Fruit fly (Drosophila melanogaster) whole organism, embryonic: ENCODE data around the gene CG12112.

Experiments used
- Awh ChIP-seq: fragments of 200-800 bp; sonication (Bioruptor generic); IDR thresholded peaks from 2 replicates; pipeline ENCODE4, ENCODE4 v1.3.6; 2022; ENCODE audit warnings: missing biosample characterization, missing genetic modification characterization
- BtbVII ChIP-seq: fragments of 200-800 bp; sonication (Bioruptor generic); optimal IDR thresholded peaks from 3 replicates; lab custom pipeline; 2017; ENCODE audit warnings: missing biosample characterization, mild to moderate bottlenecking, missing genetic modification characterization
- CG10147 ChIP-seq: fragments of 200-800 bp; sonication (Bioruptor generic); optimal IDR thresholded peaks from 2 replicates; lab custom pipeline; 2019; ENCODE audit warnings: missing biosample characterization, mild to moderate bottlenecking, missing genetic modification characterization, moderate library complexity
- CG11398 ChIP-seq: fragments of 200-800 bp; sonication (Bioruptor generic); optimal IDR thresholded peaks from 2 replicates; lab custom pipeline; 2016; ENCODE audit warnings: missing biosample characterization, missing genetic modification characterization
- CG11695 ChIP-seq: fragments of 200-800 bp; sonication (Bioruptor generic); IDR thresholded peaks from 3 replicates; pipeline ENCODE4 v1.3.6; 2022; ENCODE audit warnings: missing biosample characterization, missing genetic modification characterization
- CG12769 ChIP-seq: fragments of 200-800 bp; sonication (Bioruptor generic); optimal IDR thresholded peaks from 2 replicates; lab custom pipeline; 2019; ENCODE audit warnings: missing biosample characterization, mild to moderate bottlenecking, missing genetic modification characterization, moderate library complexity
- CG13296 ChIP-seq: fragments of 200-800 bp; sonication (Bioruptor generic); optimal IDR thresholded peaks from 3 replicates; lab custom pipeline; 2018; ENCODE audit warnings: missing biosample characterization, mild to moderate bottlenecking, missing genetic modification characterization
- CG1529 ChIP-seq: fragments of 200-800 bp; sonication (Bioruptor generic); optimal IDR thresholded peaks from 3 replicates; lab custom pipeline; 2018; ENCODE audit warnings: missing biosample characterization, missing genetic modification characterization
- CG18011 ChIP-seq: fragments of 200-800 bp; sonication (Bioruptor generic); optimal IDR thresholded peaks from 2 replicates; lab custom pipeline; 2017; ENCODE audit warnings: missing biosample characterization, missing genetic modification characterization, mild to moderate bottlenecking, moderate library complexity, missing genotype
- CG2202 ChIP-seq: fragments of 200-800 bp; sonication (Bioruptor generic); optimal IDR thresholded peaks from 2 replicates; lab custom pipeline; 2018; ENCODE audit warnings: missing biosample characterization, mild to moderate bottlenecking, missing genetic modification characterization
- CG30431 ChIP-seq: fragments of 200-800 bp; sonication (Bioruptor generic); optimal IDR thresholded peaks from 2 replicates; lab custom pipeline; 2017; ENCODE audit warnings: missing biosample characterization, missing genetic modification characterization
- CG3065 ChIP-seq: fragments of 200-800 bp; sonication (Bioruptor generic); optimal IDR thresholded peaks from 2 replicates; lab custom pipeline; 2016; ENCODE audit warnings: missing biosample characterization, missing genetic modification characterization
- CG33213 ChIP-seq: fragments of 200-800 bp; sonication (Bioruptor generic); optimal IDR thresholded peaks from 3 replicates; lab custom pipeline; 2016; ENCODE audit warnings: missing biosample characterization, missing genetic modification characterization
- CG34224 ChIP-seq: fragments of 200-800 bp; sonication (Bioruptor generic); IDR thresholded peaks from 3 replicates; pipeline ENCODE4 v1.3.6; 2022; ENCODE audit warnings: missing biosample characterization, missing genetic modification characterization; ENCODE audit not compliant: partially characterized antibody
- CG42726 ChIP-seq: fragments of 200-800 bp; sonication (Bioruptor generic); IDR thresholded peaks from 2 replicates; pipeline ENCODE4 v1.3.6; 2022; ENCODE audit warnings: missing biosample characterization, missing genetic modification characterization; ENCODE audit not compliant: partially characterized antibody
- CG8089 ChIP-seq: fragments of 200-800 bp; sonication (Bioruptor generic); optimal IDR thresholded peaks from 3 replicates; lab custom pipeline; 2016; ENCODE audit warnings: missing biosample characterization, missing genetic modification characterization
- CG8281 ChIP-seq: fragments of 200-800 bp; sonication (Bioruptor generic); optimal IDR thresholded peaks from 2 replicates; lab custom pipeline; 2018; ENCODE audit warnings: missing biosample characterization, mild to moderate bottlenecking, missing genetic modification characterization, moderate library complexity
- CG8765 ChIP-seq: fragments of 200-800 bp; sonication (Bioruptor generic); IDR thresholded peaks from 2 replicates; pipeline ENCODE4 v1.3.6; 2022; ENCODE audit warnings: missing biosample characterization, missing genetic modification characterization
- CG9215 ChIP-seq: fragments of 200-800 bp; sonication (Bioruptor generic); IDR thresholded peaks from 2 replicates; pipeline ENCODE4 v1.3.6; 2022; ENCODE audit warnings: missing biosample characterization, missing genetic modification characterization
- CoRest ChIP-seq: fragments of 200-800 bp; sonication (Bioruptor generic); optimal IDR thresholded peaks from 3 replicates; lab custom pipeline; 2018; ENCODE audit warnings: missing biosample characterization, mild to moderate bottlenecking, missing genetic modification characterization, moderate library complexity
- GATAe ChIP-seq: fragments of 200-800 bp; sonication (Bioruptor generic); conservative IDR thresholded peaks from 2 replicates; pipeline ENCODE4 v1.3.6; 2022; ENCODE audit warnings: missing biosample characterization, missing genetic modification characterization
- Hmr ChIP-seq: fragments of 200-800 bp; sonication (Bioruptor generic); optimal IDR thresholded peaks from 3 replicates; lab custom pipeline; 2017; ENCODE audit warnings: mild to moderate bottlenecking, missing biosample characterization, missing genetic modification reagents, missing genetic modification characterization
- MBD-R2 ChIP-seq: fragments of 200-800 bp; sonication (Bioruptor generic); IDR thresholded peaks from 2 replicates; pipeline ENCODE4 v1.3.6; 2022; ENCODE audit warnings: missing biosample characterization, missing genetic modification characterization
- PHDP ChIP-seq: fragments of 200-800 bp; sonication (Bioruptor generic); optimal IDR thresholded peaks from 3 replicates; lab custom pipeline; 2018; ENCODE audit warnings: missing biosample characterization, mild to moderate bottlenecking, missing genetic modification characterization, moderate library complexity
- Ptx1 ChIP-seq: fragments of 200-800 bp; sonication (Bioruptor generic); IDR thresholded peaks from 2 replicates; pipeline ENCODE4 v1.3.6; 2022; ENCODE audit warnings: missing biosample characterization, missing genetic modification characterization
- Ravus ChIP-seq: fragments of 200-800 bp; sonication (Bioruptor generic); IDR thresholded peaks from 2 replicates; pipeline ENCODE4 v1.3.6; 2022; ENCODE audit warnings: missing biosample characterization, missing genetic modification characterization
- Sox100B ChIP-seq: fragments of 200-800 bp; sonication (Bioruptor generic); optimal IDR thresholded peaks from 3 replicates; lab custom pipeline; 2018; ENCODE audit warnings: missing biosample characterization, mild to moderate bottlenecking, missing genetic modification characterization
- Vsx1 ChIP-seq: fragments of 200-800 bp; sonication (Bioruptor generic); optimal IDR thresholded peaks from 2 replicates; lab custom pipeline; 2017; ENCODE audit warnings: missing biosample characterization, mild to moderate bottlenecking, missing genetic modification characterization, missing genetic modification reagents
- YL-1 ChIP-seq: fragments of 200-800 bp; sonication (Bioruptor generic); optimal IDR thresholded peaks from 3 replicates; lab custom pipeline; 2017; ENCODE audit warnings: missing biosample characterization, mild to moderate bottlenecking, missing genetic modification characterization
- bigmax ChIP-seq: fragments of 200-800 bp; sonication (Bioruptor generic); optimal IDR thresholded peaks from 2 replicates; lab custom pipeline; 2018; ENCODE audit warnings: missing biosample characterization, mild to moderate bottlenecking, missing genetic modification characterization
- btn ChIP-seq: fragments of 200-800 bp; sonication (Bioruptor generic); optimal IDR thresholded peaks from 2 replicates; lab custom pipeline; 2016; ENCODE audit warnings: missing biosample characterization, missing genetic modification characterization
- chm ChIP-seq: fragments of 200-800 bp; sonication (Bioruptor generic); IDR thresholded peaks from 2 replicates; pipeline ENCODE4 v1.3.6; 2022; ENCODE audit warnings: missing biosample characterization, missing genetic modification characterization
- crc ChIP-seq: fragments of 200-800 bp; sonication (Bioruptor generic); optimal IDR thresholded peaks from 2 replicates; lab custom pipeline; 2016; ENCODE audit warnings: missing biosample characterization, missing genetic modification characterization
- crp ChIP-seq, 2 experiments: fragments of 200-800 bp; sonication (Bioruptor generic); optimal IDR thresholded peaks; 2 replicates in 1 of 2; 3 replicates in 1 of 2; lab custom pipeline; 2017; ENCODE audit warnings: missing biosample characterization in 2 of 2, missing genetic modification characterization in 2 of 2, mild to moderate bottlenecking in 1 of 2, moderate library complexity in 1 of 2
- da ChIP-seq: fragments of 200-800 bp; sonication (Bioruptor generic); optimal IDR thresholded peaks from 2 replicates; lab custom pipeline; 2016; ENCODE audit warnings: missing biosample characterization, missing genetic modification characterization
- dm ChIP-seq: fragments of 200-800 bp; sonication (Bioruptor generic); optimal IDR thresholded peaks from 3 replicates; lab custom pipeline; 2016; ENCODE audit warnings: missing biosample characterization, missing genetic modification characterization
- emc ChIP-seq: fragments of 200-800 bp; sonication (Bioruptor generic); optimal IDR thresholded peaks from 2 replicates; lab custom pipeline; 2016; ENCODE audit warnings: missing biosample characterization, missing genetic modification characterization
- eve ChIP-seq, 2 experiments: fragments of >200 bp; optimal IDR thresholded peaks; 2 replicates each; lab custom pipeline; 2017; ENCODE audit warnings: missing biosample characterization in 2 of 2, missing genetic modification characterization in 2 of 2
- fd102C ChIP-seq: fragments of 200-800 bp; sonication (Bioruptor generic); optimal IDR thresholded peaks from 2 replicates; lab custom pipeline; 2018; ENCODE audit warnings: missing biosample characterization, mild to moderate bottlenecking, missing genetic modification characterization, moderate library complexity
- gcm ChIP-seq: fragments of 200-800 bp; sonication (Bioruptor generic); optimal IDR thresholded peaks from 2 replicates; lab custom pipeline; 2019; ENCODE audit warnings: missing biosample characterization, mild to moderate bottlenecking, missing genetic modification characterization, moderate library complexity
- gsb ChIP-seq: fragments of 200-800 bp; sonication (Bioruptor generic); IDR thresholded peaks from 2 replicates; pipeline ENCODE4 v1.3.6; 2022; ENCODE audit warnings: missing biosample characterization, missing genetic modification characterization
- gt ChIP-seq: fragments of 200-800 bp; sonication (Bioruptor generic); IDR thresholded peaks from 2 replicates; pipeline ENCODE4 v1.3.6; 2022; ENCODE audit warnings: missing biosample characterization, missing genetic modification characterization
- jumu ChIP-seq: fragments of 200-800 bp; sonication (Bioruptor generic); optimal IDR thresholded peaks from 3 replicates; lab custom pipeline; 2016; ENCODE audit warnings: missing biosample characterization, missing genetic modification characterization
- mirr ChIP-seq: fragments of 200-800 bp; sonication (Bioruptor generic); optimal IDR thresholded peaks from 3 replicates; lab custom pipeline; 2018; ENCODE audit warnings: missing biosample characterization, mild to moderate bottlenecking, missing genetic modification characterization
- nau ChIP-seq: fragments of 200-800 bp; sonication (Bioruptor generic); optimal IDR thresholded peaks from 3 replicates; lab custom pipeline; 2017; ENCODE audit warnings: missing biosample characterization, mild to moderate bottlenecking, missing genetic modification characterization, missing genetic modification reagents
- onecut ChIP-seq: fragments of 200-800 bp; sonication (Bioruptor generic); IDR thresholded peaks from 2 replicates; pipeline ENCODE4 v1.3.6; 2022; ENCODE audit warnings: missing biosample characterization, missing genetic modification characterization
- org-1 ChIP-seq: fragments of 200-800 bp; sonication (Bioruptor generic); optimal IDR thresholded peaks from 2 replicates; lab custom pipeline; 2017; ENCODE audit warnings: missing biosample characterization, missing genetic modification characterization
- stwl ChIP-seq: fragments of 200-800 bp; sonication (Bioruptor generic); optimal IDR thresholded peaks from 3 replicates; lab custom pipeline; 2018; ENCODE audit warnings: missing biosample characterization, mild to moderate bottlenecking, missing genetic modification characterization, moderate library complexity
- toy ChIP-seq: fragments of 200-800 bp; sonication (Bioruptor generic); IDR thresholded peaks from 2 replicates; pipeline ENCODE4 v1.3.6; 2022; ENCODE audit warnings: missing biosample characterization, missing genetic modification characterization
- vvl ChIP-seq: fragments of 200-800 bp; sonication (Bioruptor generic); IDR thresholded peaks from 2 replicates; pipeline ENCODE4 v1.3.6; 2022; ENCODE audit warnings: missing biosample characterization, missing genetic modification characterization
- zen ChIP-seq: fragments of 200-800 bp; sonication (Bioruptor generic); optimal IDR thresholded peaks from 3 replicates; lab custom pipeline; 2018; ENCODE audit warnings: missing biosample characterization, mild to moderate bottlenecking, missing genetic modification characterization, moderate library complexity

CG12112 gene

DNA sequence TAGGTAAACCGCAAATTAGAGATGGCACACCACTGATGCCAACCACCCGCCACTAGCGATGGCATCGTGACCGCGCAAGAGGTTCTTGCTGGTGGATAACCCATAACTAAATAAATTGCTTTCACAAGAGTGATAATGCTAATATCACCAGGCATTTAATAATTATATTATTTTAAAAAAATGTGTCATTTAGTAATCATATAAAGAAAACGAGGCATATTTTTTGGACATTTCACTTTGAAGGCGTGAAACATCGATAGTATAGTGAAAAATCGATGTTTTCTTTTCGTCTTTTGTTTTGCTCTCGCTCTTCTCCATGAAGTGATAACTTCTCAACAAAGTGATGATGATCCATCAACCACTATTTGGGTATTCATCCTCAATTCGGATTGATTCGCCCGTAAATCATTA, 1.2 kb downstream of the CG12112 start, which contains the start of gene IntS4 (continued):
- no peak for TF ChIP-seq CG30431 (GFP tag; lab: Kevin White, UChicago)
- TF ChIP-seq nau: no peak
- 0 out of 2 replicates have a peak, but pooled peaks have one; percentile 50 for TF ChIP-seq vvl (GFP tag; lab: Robert Waterston, UW)
- peak; percentile 17 for TF ChIP-seq BtbVII (GFP tag; lab: Kevin White, UChicago)
- 0 out of 3 replicates have a peak, but pooled peaks have one; percentile 49 for TF ChIP-seq CG11695
- TF ChIP-seq Vsx1: peak; percentile 41
- TF ChIP-seq fd102C (GFP tag; lab: Kevin White, UChicago): no peak
- TF ChIP-seq Awh: no peak
- TF ChIP-seq Sox100B: peak; percentile 42
- peak; percentile 57 for TF ChIP-seq onecut
- no peak for TF ChIP-seq CG8089 (GFP tag; lab: Kevin White, UChicago)
- TF ChIP-seq bigmax (GFP tag; lab: Kevin White, UChicago): no peak
- TF ChIP-seq CoRest (tag; lab: Kevin White, UChicago): peak; percentile 78
- peak; percentile 90 for TF ChIP-seq CG34224
- TF ChIP-seq eve (GFP tag; optimal IDR thresholded peaks at IDR 0.05; lab: Kevin White, UChicago): no peak
- no peak for TF ChIP-seq GATAe (GFP tag; lab: Robert Waterston, UW)
- no peak for TF ChIP-seq CG12769 (tag; lab: Kevin White, UChicago)
- TF ChIP-seq crc (GFP tag; lab: Kevin White, UChicago): no peak
- no peak for TF ChIP-seq CG1529
- TF ChIP-seq crp (GFP tag; optimal IDR thresholded peaks at IDR 0.05; lab: Kevin White, UChicago): peak in 1 of 2 experiments; percentile 41
- TF ChIP-seq Ravus: no peak
- TF ChIP-seq dm (GFP tag; lab: Kevin White, UChicago): peak; percentile 7
- TF ChIP-seq jumu (GFP tag; lab: Kevin White, UChicago): peak; percentile 42
- TF ChIP-seq MBD-R2: peak; percentile 92
- TF ChIP-seq chm (GFP tag; lab: Robert Waterston, UW): no peak
- TF ChIP-seq CG10147 (GFP tag; lab: Kevin White, UChicago): peak; percentile 64
- no peak for TF ChIP-seq Hmr (GFP tag; lab: Kevin White, UChicago)
- no peak for TF ChIP-seq btn
- TF ChIP-seq YL-1 (GFP tag; lab: Kevin White, UChicago): peak; percentile 65
- peak; percentile 5 for TF ChIP-seq CG2202 (tag; lab: Kevin White, UChicago)
- no peak for TF ChIP-seq CG8765 (GFP tag; lab: Robert Waterston, UW)
- TF ChIP-seq CG18011: peak; percentile 1
- TF ChIP-seq toy (GFP tag; lab: Robert Waterston, UW): no peak
- TF ChIP-seq emc (GFP tag; lab: Kevin White, UChicago): no peak
- TF ChIP-seq CG42726: peak; percentile 72; the same call in 1 of the 2 replicates
- TF ChIP-seq CG13296 (GFP tag; lab: Kevin White, UChicago): peak; percentile 55
- TF ChIP-seq mirr (GFP tag; lab: Kevin White, UChicago): no peak
- TF ChIP-seq CG9215: no peak; the same call in 1 of the 2 replicates
- peak; percentile 44 for TF ChIP-seq PHDP
- TF ChIP-seq stwl (tag; lab: Kevin White, UChicago): peak; percentile 34
- TF ChIP-seq CG11398 (GFP tag; lab: Kevin White, UChicago): no peak
- TF ChIP-seq CG3065: no peak
- TF ChIP-seq gsb: no peak
- TF ChIP-seq CG8281 (tag; lab: Kevin White, UChicago): no peak
- TF ChIP-seq gt (GFP tag; lab: Robert Waterston, UW): no peak
- peak; percentile 63 for TF ChIP-seq zen
- TF ChIP-seq gcm: peak; percentile 29
- no peak for TF ChIP-seq da (GFP tag; lab: Kevin White, UChicago)
- TF ChIP-seq CG33213 (GFP tag; lab: Kevin White, UChicago): no peak
- no peak for TF ChIP-seq org-1
- peak; percentile 78 for TF ChIP-seq Ptx1 (GFP tag; lab: Robert Waterston, UW)
